Worm (Caenorhabditis elegans): Measurements from ENCODE around the gene nstp-7.

DNA sequence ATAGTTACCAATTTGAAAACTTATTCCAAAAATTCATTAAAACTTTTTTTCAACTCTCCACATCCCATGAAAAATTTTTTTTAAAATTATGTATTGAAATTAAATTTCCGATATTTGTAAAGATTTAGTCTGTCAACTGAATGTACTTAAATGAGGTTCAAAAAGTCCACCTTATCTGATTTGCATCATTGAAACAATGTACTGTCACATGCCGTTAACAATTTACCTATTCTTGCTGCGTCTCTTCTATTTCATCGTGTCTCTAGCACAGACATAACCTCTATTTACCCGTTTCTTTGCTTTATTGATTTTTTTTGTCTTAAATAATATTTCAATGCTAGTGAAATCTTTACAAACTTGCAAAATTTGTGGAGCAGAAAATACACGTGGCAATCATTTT lies 28.5 kb downstream of the nstp-7 start, which contains the start of gene nhr-90:
- TF ChIP-seq mdl-1 (tag; optimal IDR thresholded peaks at IDR 0.05) (no peak), skn-1 (tag; optimal IDR thresholded peaks at IDR 0.05) (no peak), snpc-4 (tag; optimal IDR thresholded peaks at IDR 0.05) (peak; percentile 5), tbx-2 (tag; optimal IDR thresholded peaks at IDR 0.05) (no peak), zag-1 (tag; optimal IDR thresholded peaks at IDR 0.05) (no peak), ztf-11 (tag; optimal IDR thresholded peaks at IDR 0.05) (no peak), ceh-16 (tag; optimal IDR thresholded peaks at IDR 0.05) (no peak)
